Worm (Caenorhabditis elegans) whole organism, L3 larva: ENCODE measurements around the gene tatn-1.
A peak's percentile ranks its signal among the peaks of the same experiment; 100 is the strongest.

Experiments
- ama-1 ChIP-seq: fragments of 150-350 bp; optimal IDR thresholded peaks from 2 replicates; lab custom pipeline; 2018
- ceh-16 ChIP-seq: sonication (generic microtip); optimal IDR thresholded peaks from 2 replicates; lab custom pipeline; 2017; ENCODE audit warnings: missing biosample characterization, missing genetic modification characterization
- eor-1 ChIP-seq, 2 experiments: fragments of 150-350 bp; optimal IDR thresholded peaks; 2 replicates each; lab custom pipeline; 2014 to 2018; ENCODE audit warnings: missing biosample characterization in 2 of 2, missing genetic modification characterization in 2 of 2
- lin-39 ChIP-seq: fragments of 150-350 bp; optimal IDR thresholded peaks from 2 replicates; lab custom pipeline; 2018; ENCODE audit warnings: missing biosample characterization, missing genetic modification reagents, missing genetic modification characterization
- nhr-23 ChIP-seq: fragments of 150-350 bp; optimal IDR thresholded peaks from 2 replicates; lab custom pipeline; 2014; ENCODE audit warnings: missing biosample characterization, missing genetic modification reagents, missing genetic modification characterization
- nhr-67 ChIP-seq: fragments of 150-350 bp; optimal IDR thresholded peaks from 2 replicates; lab custom pipeline; 2014; ENCODE audit warnings: missing biosample characterization, missing genetic modification characterization
- pha-4 ChIP-seq: fragments of 150-350 bp; optimal IDR thresholded peaks from 2 replicates; lab custom pipeline; 2014; ENCODE audit warnings: missing biosample characterization, missing genetic modification reagents, missing genetic modification characterization
- pqm-1 ChIP-seq: fragments of 150-350 bp; optimal IDR thresholded peaks from 2 replicates; lab custom pipeline; 2017; ENCODE audit warnings: missing biosample characterization, missing genetic modification characterization, inconsistent platforms
- sea-2 ChIP-seq: fragments of 150-350 bp; sonication (generic microtip); optimal IDR thresholded peaks from 4 replicates; lab custom pipeline; 2014; ENCODE audit warnings: missing biosample characterization, missing genetic modification reagents, missing genetic modification characterization
- snpc-4 ChIP-seq: fragments of 150-350 bp; optimal IDR thresholded peaks from 2 replicates; lab custom pipeline; 2014; ENCODE audit warnings: missing biosample characterization, missing genetic modification characterization
- unc-62 ChIP-seq: fragments of 150-350 bp; sonication (generic microtip); optimal IDR thresholded peaks from 4 replicates; lab custom pipeline; 2014; ENCODE audit warnings: missing biosample characterization, missing genetic modification reagents, missing genetic modification characterization
- zag-1 ChIP-seq: fragments of 150-350 bp; optimal IDR thresholded peaks from 2 replicates; lab custom pipeline; 2014; ENCODE audit warnings: missing biosample characterization, missing genetic modification characterization
- ztf-11 ChIP-seq: fragments of 150-350 bp; optimal IDR thresholded peaks from 2 replicates; lab custom pipeline; 2014; ENCODE audit warnings: missing biosample characterization, missing genetic modification characterization
- ztf-4 ChIP-seq: fragments of 150-350 bp; optimal IDR thresholded peaks from 2 replicates; lab custom pipeline; 2014; ENCODE audit warnings: missing biosample characterization, missing genetic modification characterization

Gene tatn-1

ce11 chrX:14841030-14841429 is 50.2 kb downstream of the tatn-1 start (continued):
- TF ChIP-seq ztf-11 (tag; lab: Kevin White, UChicago) (no peak), snpc-4 (peak; percentile 58), ama-1 (no peak), nhr-67 (tag; lab: Kevin White, UChicago) (no peak), lin-39 (peak; percentile 57), pqm-1 (tag; lab: Kevin White, UChicago) (peak; percentile 83), eor-1 (tag; optimal IDR thresholded peaks at IDR 0.05; lab: Kevin White, UChicago) (no peak), zag-1 (tag; lab: Kevin White, UChicago) (peak; percentile 29), ceh-16 (tag; lab: Kevin White, UChicago) (no peak), unc-62 (GFP tag; lab: Kevin White, UChicago) (peak; percentile 57), sea-2 (peak; percentile 69), nhr-23 (tag; lab: Kevin White, UChicago) (peak; percentile 56), pha-4 (tag; lab: Kevin White, UChicago) (peak; percentile 95), ztf-4 (no peak)
